Fruit fly (Drosophila melanogaster): ENCODE measurements around the gene scaf6.

scaf6 gene

dm6 chr3L:17002140-17002849 is 40.1 kb downstream of the scaf6 start:
- TF ChIP-seq ttk (optimal IDR thresholded peaks at IDR 0.05), result no peak
- no peak for TF ChIP-seq Sin3A (optimal IDR thresholded peaks at IDR 0.05)
- no peak for TF ChIP-seq psq (optimal IDR thresholded peaks at IDR 0.05)
- TF ChIP-seq insv (optimal IDR thresholded peaks at IDR 0.05), result no peak
- no peak for TF ChIP-seq Myc (optimal IDR thresholded peaks at IDR 0.05)
- no peak for TF ChIP-seq h (optimal IDR thresholded peaks at IDR 0.05)

dm6 chr3L:17001055-17001454 is 41.3 kb downstream of the scaf6 start:
- TF ChIP-seq insv (optimal IDR thresholded peaks at IDR 0.05) (no peak), Myc (optimal IDR thresholded peaks at IDR 0.05) (no peak), ttk (optimal IDR thresholded peaks at IDR 0.05) (no peak)

- no peak for TF ChIP-seq ttk (optimal IDR thresholded peaks at IDR 0.05)
- no peak for TF ChIP-seq Myc (optimal IDR thresholded peaks at IDR 0.05)
- TF ChIP-seq psq (optimal IDR thresholded peaks at IDR 0.05), result no peak
- TF ChIP-seq insv (optimal IDR thresholded peaks at IDR 0.05), result no peak
- no peak for TF ChIP-seq Sin3A (optimal IDR thresholded peaks at IDR 0.05)
- no peak for TF ChIP-seq h (optimal IDR thresholded peaks at IDR 0.05)
These were observed 42.1 kb downstream of the scaf6 start for dm6 chr3L:17000289-17000688.

- no peak for TF ChIP-seq h (optimal IDR thresholded peaks at IDR 0.05)
- TF ChIP-seq Sin3A (optimal IDR thresholded peaks at IDR 0.05), result no peak
- TF ChIP-seq insv (optimal IDR thresholded peaks at IDR 0.05), result no peak
- TF ChIP-seq ttk (optimal IDR thresholded peaks at IDR 0.05), result no peak
- no peak for TF ChIP-seq Myc (optimal IDR thresholded peaks at IDR 0.05)
These were observed 47.6 kb downstream of the scaf6 start for dm6 chr3L:16994805-16995204.

- TF ChIP-seq insv (optimal IDR thresholded peaks at IDR 0.05) (no peak), Sin3A (optimal IDR thresholded peaks at IDR 0.05) (no peak), Myc (optimal IDR thresholded peaks at IDR 0.05) (no peak), h (optimal IDR thresholded peaks at IDR 0.05) (no peak), ttk (optimal IDR thresholded peaks at IDR 0.05) (no peak), psq (optimal IDR thresholded peaks at IDR 0.05) (no peak)
These were observed 53.2 kb downstream of the scaf6 start for dm6 chr3L:16989169-16989568.

- no peak for TF ChIP-seq ttk (optimal IDR thresholded peaks at IDR 0.05)
- TF ChIP-seq h (optimal IDR thresholded peaks at IDR 0.05), result no peak
- no peak for TF ChIP-seq psq (optimal IDR thresholded peaks at IDR 0.05)
- TF ChIP-seq Myc (optimal IDR thresholded peaks at IDR 0.05), result no peak
- TF ChIP-seq Sin3A (optimal IDR thresholded peaks at IDR 0.05), result no peak
- no peak for TF ChIP-seq insv (optimal IDR thresholded peaks at IDR 0.05)
These were observed 53.8 kb downstream of the scaf6 start for dm6 chr3L:16988526-16988925.

- TF ChIP-seq psq (optimal IDR thresholded peaks at IDR 0.05) (no peak), insv (optimal IDR thresholded peaks at IDR 0.05) (no peak), Sin3A (optimal IDR thresholded peaks at IDR 0.05) (no peak), Myc (optimal IDR thresholded peaks at IDR 0.05) (no peak), h (optimal IDR thresholded peaks at IDR 0.05) (no peak), ttk (optimal IDR thresholded peaks at IDR 0.05) (no peak)
These were observed 55.0 kb downstream of the scaf6 start for dm6 chr3L:16987347-16987746.

Data from Kc167 (cell line).